Worm (Caenorhabditis elegans) whole organism, late embryonic: ENCODE data around the gene ZK757.1.

Experiments used
- C08G9.2 ChIP-seq: sonication (generic microtip); optimal IDR thresholded peaks from 2 replicates; lab custom pipeline; 2016; ENCODE audit warnings: mild to moderate bottlenecking, missing genetic modification characterization, moderate library complexity, missing compliant biosample characterization
- F13H6.1 ChIP-seq: sonication (generic microtip); optimal IDR thresholded peaks from 2 replicates; lab custom pipeline; 2016; ENCODE audit warnings: missing genetic modification characterization, missing compliant biosample characterization
- K09A11.1 ChIP-seq: sonication (generic microtip); optimal IDR thresholded peaks from 2 replicates; lab custom pipeline; 2017; ENCODE audit warnings: antibody characterized with exemption, mild to moderate bottlenecking, missing genetic modification characterization, missing compliant biosample characterization; ENCODE audit not compliant: insufficient read depth
- Y22D7AL.16 ChIP-seq: sonication (generic microtip); optimal IDR thresholded peaks from 2 replicates; lab custom pipeline; 2016; ENCODE audit warnings: missing genetic modification characterization, missing compliant biosample characterization
- ama-1 ChIP-seq: fragments of 150-350 bp; optimal IDR thresholded peaks from 2 replicates; lab custom pipeline; 2014
- ceh-2 ChIP-seq: sonication (generic microtip); optimal IDR thresholded peaks from 2 replicates; lab custom pipeline; 2016; ENCODE audit warnings: missing genotype, missing genetic modification characterization, missing compliant biosample characterization
- ceh-22 ChIP-seq: sonication (generic microtip); optimal IDR thresholded peaks from 2 replicates; lab custom pipeline; 2017; ENCODE audit warnings: missing biosample characterization, missing genetic modification characterization
- ceh-31 ChIP-seq: sonication (generic microtip); optimal IDR thresholded peaks from 2 replicates; lab custom pipeline; 2016; ENCODE audit warnings: missing genetic modification characterization, missing compliant biosample characterization
- ceh-34 ChIP-seq: sonication (generic microtip); optimal IDR thresholded peaks from 2 replicates; lab custom pipeline; 2016; ENCODE audit warnings: mild to moderate bottlenecking, missing genetic modification characterization, missing compliant biosample characterization
- ceh-45 ChIP-seq: fragments of 200-800 bp; sonication (Bioruptor generic); IDR thresholded peaks from 2 replicates; pipeline ENCODE4 v1.3.6; 2022; ENCODE audit warnings: missing genetic modification reagents, missing genetic modification characterization, missing compliant biosample characterization
- ceh-6 ChIP-seq: fragments of 200-800 bp; sonication (Bioruptor generic); optimal IDR thresholded peaks from 2 replicates; lab custom pipeline; 2018; ENCODE audit warnings: mild to moderate bottlenecking, missing genetic modification characterization, missing compliant biosample characterization
- ceh-9 ChIP-seq: sonication (generic microtip); optimal IDR thresholded peaks from 2 replicates; lab custom pipeline; 2016; ENCODE audit warnings: mild to moderate bottlenecking, missing genetic modification characterization, inconsistent platforms, missing compliant biosample characterization
- che-1 ChIP-seq: sonication (generic microtip); optimal IDR thresholded peaks from 2 replicates; lab custom pipeline; 2016; ENCODE audit warnings: mild to moderate bottlenecking, missing genetic modification characterization, missing compliant biosample characterization
- elt-4 ChIP-seq: sonication (generic microtip); optimal IDR thresholded peaks from 2 replicates; lab custom pipeline; 2016; ENCODE audit warnings: missing genetic modification characterization, missing compliant biosample characterization
- ets-4 ChIP-seq: sonication (generic microtip); optimal IDR thresholded peaks from 2 replicates; lab custom pipeline; 2016; ENCODE audit warnings: missing genetic modification characterization, missing compliant biosample characterization
- eyg-1 ChIP-seq: sonication (generic microtip); optimal IDR thresholded peaks from 2 replicates; lab custom pipeline; 2016; ENCODE audit warnings: missing genotype, missing genetic modification characterization, missing compliant biosample characterization
- fax-1 ChIP-seq: sonication (generic microtip); optimal IDR thresholded peaks from 2 replicates; lab custom pipeline; 2016; ENCODE audit warnings: missing genotype, missing genetic modification characterization, missing compliant biosample characterization
- fkh-10 ChIP-seq: fragments of 150-350 bp; optimal IDR thresholded peaks from 2 replicates; lab custom pipeline; 2014; ENCODE audit warnings: missing biosample characterization, missing genetic modification reagents, missing genetic modification characterization
- fkh-6 ChIP-seq: sonication (generic microtip); optimal IDR thresholded peaks from 2 replicates; lab custom pipeline; 2016; ENCODE audit warnings: missing genetic modification characterization, missing compliant biosample characterization
- hlh-13 ChIP-seq: fragments of 200-800 bp; sonication (Bioruptor generic); optimal IDR thresholded peaks from 2 replicates; lab custom pipeline; 2018; ENCODE audit warnings: mild to moderate bottlenecking, missing genetic modification characterization, missing compliant biosample characterization
- hlh-30 ChIP-seq: sonication (generic microtip); optimal IDR thresholded peaks from 2 replicates; lab custom pipeline; 2017; ENCODE audit warnings: antibody characterized with exemption, missing genetic modification characterization, missing compliant biosample characterization; ENCODE audit not compliant: insufficient read depth
- madf-2 ChIP-seq: sonication (generic microtip); optimal IDR thresholded peaks from 2 replicates; lab custom pipeline; 2017; ENCODE audit warnings: missing genetic modification characterization, missing compliant biosample characterization
- mec-3 ChIP-seq: sonication (generic microtip); optimal IDR thresholded peaks from 2 replicates; lab custom pipeline; 2016; ENCODE audit warnings: borderline replicate concordance, missing genetic modification characterization, missing compliant biosample characterization
- nhr-232 ChIP-seq: sonication (generic microtip); optimal IDR thresholded peaks from 2 replicates; lab custom pipeline; 2016; ENCODE audit warnings: missing genetic modification characterization, missing compliant biosample characterization
- npax-4 ChIP-seq: sonication (generic microtip); optimal IDR thresholded peaks from 2 replicates; lab custom pipeline; 2016; ENCODE audit warnings: missing genetic modification characterization, missing compliant biosample characterization
- odd-2 ChIP-seq: sonication (generic microtip); optimal IDR thresholded peaks from 2 replicates; lab custom pipeline; 2017; ENCODE audit warnings: antibody characterized with exemption, mild to moderate bottlenecking, missing genetic modification characterization, missing compliant biosample characterization
- pag-3 ChIP-seq: sonication (generic microtip); optimal IDR thresholded peaks from 2 replicates; lab custom pipeline; 2016; ENCODE audit warnings: missing compliant biosample characterization, missing genetic modification characterization, borderline replicate concordance
- pat-9 ChIP-seq: fragments of 200-800 bp; sonication (Bioruptor generic); optimal IDR thresholded peaks from 2 replicates; lab custom pipeline; 2018; ENCODE audit warnings: mild to moderate bottlenecking, missing genetic modification characterization, moderate library complexity, missing compliant biosample characterization
- pha-2 ChIP-seq: sonication (generic microtip); optimal IDR thresholded peaks from 2 replicates; lab custom pipeline; 2017; ENCODE audit warnings: mild to moderate bottlenecking, missing genetic modification characterization, missing compliant biosample characterization
- pha-4 ChIP-seq: fragments of 150-350 bp; optimal IDR thresholded peaks from 2 replicates; lab custom pipeline; 2018; ENCODE audit warnings: missing biosample characterization, missing genetic modification reagents, missing genetic modification characterization
- pqm-1 ChIP-seq: sonication (generic microtip); optimal IDR thresholded peaks from 2 replicates; lab custom pipeline; 2016; ENCODE audit warnings: missing genetic modification characterization, missing compliant biosample characterization
- ref-2 ChIP-seq: sonication (generic microtip); optimal IDR thresholded peaks from 2 replicates; lab custom pipeline; 2016; ENCODE audit warnings: missing genetic modification characterization, missing compliant biosample characterization
- rnt-1 ChIP-seq: sonication (generic microtip); optimal IDR thresholded peaks from 2 replicates; lab custom pipeline; 2016; ENCODE audit warnings: missing genetic modification characterization, missing compliant biosample characterization
- sdc-2 ChIP-seq: sonication (generic microtip); optimal IDR thresholded peaks from 2 replicates; lab custom pipeline; 2016; ENCODE audit warnings: missing genotype, missing genetic modification characterization, missing compliant biosample characterization
- sox-4 ChIP-seq: sonication (generic microtip); optimal IDR thresholded peaks from 2 replicates; lab custom pipeline; 2017; ENCODE audit warnings: mild to moderate bottlenecking, missing genetic modification characterization, inconsistent platforms, missing compliant biosample characterization
- syd-9 ChIP-seq: sonication (generic microtip); optimal IDR thresholded peaks from 2 replicates; lab custom pipeline; 2016; ENCODE audit warnings: mild to moderate bottlenecking, missing genetic modification characterization, moderate library complexity, missing compliant biosample characterization
- tbx-2 ChIP-seq: sonication (generic microtip); optimal IDR thresholded peaks from 2 replicates; lab custom pipeline; 2016; ENCODE audit warnings: missing genetic modification characterization, missing compliant biosample characterization
- tbx-7 ChIP-seq: sonication (generic microtip); optimal IDR thresholded peaks from 2 replicates; lab custom pipeline; 2016; ENCODE audit warnings: missing genotype, missing genetic modification characterization, missing compliant biosample characterization
- ttx-3 ChIP-seq: sonication (generic microtip); optimal IDR thresholded peaks from 2 replicates; lab custom pipeline; 2016; ENCODE audit warnings: missing genetic modification reagents, missing genetic modification characterization, missing compliant biosample characterization
- unc-3 ChIP-seq, 2 experiments: fragments of 200-800 bp in 1 of 2; sonication (Bioruptor generic) in 1 of 2; sonication (generic microtip) in 1 of 2; conservative IDR thresholded peaks in 1 of 2; optimal IDR thresholded peaks in 1 of 2; 2 replicates each; pipeline versions ENCODE4 v1.3.6 to Lab custom; 2016 to 2022; ENCODE audit warnings: missing compliant biosample characterization in 2 of 2, missing genetic modification characterization in 2 of 2, missing genetic modification reagents in 1 of 2
- unc-42 ChIP-seq: sonication (generic microtip); optimal IDR thresholded peaks from 2 replicates; lab custom pipeline; 2016; ENCODE audit warnings: missing genotype, missing genetic modification characterization, missing compliant biosample characterization
- unc-55 ChIP-seq: sonication (generic microtip); optimal IDR thresholded peaks from 2 replicates; lab custom pipeline; 2017; ENCODE audit warnings: missing biosample characterization, missing genetic modification reagents, missing genetic modification characterization
- zip-5 ChIP-seq: sonication (generic microtip); optimal IDR thresholded peaks from 2 replicates; lab custom pipeline; 2016; ENCODE audit warnings: missing genetic modification characterization, missing compliant biosample characterization
- ztf-16 ChIP-seq: sonication (generic microtip); optimal IDR thresholded peaks from 2 replicates; lab custom pipeline; 2017; ENCODE audit warnings: missing genetic modification characterization, missing compliant biosample characterization

Gene ZK757.1

ce11 chrIII:9867352-9867751 lies 3.6 kb downstream of the ZK757.1 start:
- TF ChIP-seq F13H6.1 (tag; lab: Kevin White, UChicago) (no peak), sox-4 (tag; lab: Kevin White, UChicago) (no peak), rnt-1 (tag; lab: Kevin White, UChicago) (no peak), npax-4 (tag; lab: Kevin White, UChicago) (no peak), unc-42 (peak; percentile 94)

DNA sequence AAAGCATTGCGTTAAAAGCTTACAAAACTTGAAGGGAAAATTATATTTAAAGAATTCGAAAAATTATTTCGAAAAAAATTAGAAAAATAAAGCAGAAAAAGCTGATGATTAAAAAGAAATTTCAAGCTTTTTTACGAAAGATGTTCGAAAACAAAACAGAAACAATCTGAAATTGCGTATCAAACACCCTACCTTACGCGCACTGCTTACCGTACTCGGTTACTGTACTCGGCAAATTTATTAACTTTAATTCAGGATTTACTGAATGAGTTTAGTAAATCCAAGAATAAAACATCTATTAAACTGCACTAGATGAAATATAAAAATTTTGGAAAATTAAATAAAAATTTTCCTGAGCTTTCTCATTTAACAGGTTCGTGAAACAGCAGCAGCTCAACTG lies 8.5 kb downstream of the ZK757.1 start:
- no peak for TF ChIP-seq Y22D7AL.16 (tag; lab: Kevin White, UChicago)
- no peak for TF ChIP-seq ttx-3 (tag; lab: Kevin White, UChicago)
- no peak for TF ChIP-seq eyg-1 (tag; lab: Kevin White, UChicago)
- no peak for TF ChIP-seq ceh-2 (tag; lab: Kevin White, UChicago)
- no peak for TF ChIP-seq ceh-22 (tag; lab: Kevin White, UChicago)
- TF ChIP-seq pag-3 (tag; lab: Kevin White, UChicago) = no peak
- no peak for TF ChIP-seq K09A11.1 (tag; lab: Kevin White, UChicago)
- no peak for TF ChIP-seq nhr-232 (tag; lab: Kevin White, UChicago)
- no peak for TF ChIP-seq tbx-7 (tag; lab: Kevin White, UChicago)
- TF ChIP-seq sox-4 (tag; lab: Kevin White, UChicago) = no peak
- TF ChIP-seq sdc-2 (tag; lab: Kevin White, UChicago) = no peak
- no peak for TF ChIP-seq hlh-13
- TF ChIP-seq ztf-16 = no peak

DNA sequence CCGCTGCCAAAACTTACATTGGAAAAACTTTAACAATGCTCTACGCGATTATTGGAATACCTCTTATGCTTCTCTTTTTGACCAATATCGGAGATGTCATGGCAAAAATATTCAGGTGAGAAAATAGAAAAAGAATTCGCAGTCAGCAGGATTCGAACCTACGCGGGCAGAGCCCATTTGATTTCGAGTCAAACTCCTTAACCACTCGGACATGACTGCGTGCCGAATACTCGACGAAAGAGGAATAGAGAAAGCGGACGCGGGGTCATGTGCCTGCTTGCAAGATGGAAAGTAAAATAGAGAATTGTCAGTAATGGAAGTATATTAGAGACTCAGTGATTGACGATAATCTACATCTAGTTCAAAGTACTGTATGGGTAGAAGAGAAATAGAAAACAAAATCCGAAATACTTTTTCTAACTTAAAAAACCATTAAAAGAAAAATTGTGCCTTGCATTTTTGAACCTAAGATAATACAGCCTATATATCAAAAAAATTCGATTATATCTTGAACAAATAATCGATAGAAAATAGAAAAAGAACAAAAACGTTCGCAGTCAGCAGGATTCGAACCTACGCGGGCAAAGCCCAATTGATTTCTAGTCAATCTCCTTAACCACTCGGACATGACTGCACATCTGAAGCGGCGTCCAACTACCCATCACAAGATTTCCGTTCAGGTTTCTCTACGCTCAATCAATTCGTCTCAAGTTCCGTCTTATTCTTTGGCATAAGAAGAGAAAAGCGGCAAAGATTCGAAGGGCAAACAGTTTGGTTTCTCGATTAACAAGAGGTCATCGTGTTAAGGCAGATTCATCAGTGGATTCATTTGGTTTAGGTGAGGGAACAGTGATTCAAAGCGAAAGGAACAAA lies 9.2 kb downstream of the ZK757.1 start:
- peak; percentile 70 for TF ChIP-seq F13H6.1 (tag; lab: Kevin White, UChicago)
- peak; percentile 84 for TF ChIP-seq madf-2 (tag; lab: Kevin White, UChicago)
- TF ChIP-seq ceh-45 (GFP tag; lab: Robert Waterston, UW) = peak; percentile 75
- no peak for TF ChIP-seq pha-4 (tag; lab: Kevin White, UChicago)
- peak; percentile 86 for TF ChIP-seq syd-9
- no peak for TF ChIP-seq fkh-10 (GFP tag; lab: Kevin White, UChicago)
- TF ChIP-seq ceh-31 (tag; lab: Kevin White, UChicago) = peak; percentile 73
- TF ChIP-seq ceh-34 = peak; percentile 74
- no peak for TF ChIP-seq mec-3 (tag; lab: Kevin White, UChicago)
- TF ChIP-seq ref-2 (tag; lab: Kevin White, UChicago) = peak; percentile 80
- peak; percentile 42 for TF ChIP-seq npax-4 (tag; lab: Kevin White, UChicago)
- TF ChIP-seq unc-55 = no peak
- TF ChIP-seq fax-1 (tag; lab: Kevin White, UChicago) = peak; percentile 72
- peak; percentile 68 for TF ChIP-seq K09A11.1 (tag; lab: Kevin White, UChicago)
- TF ChIP-seq sox-4 (tag; lab: Kevin White, UChicago) = peak; percentile 86
- peak; percentile 86 for TF ChIP-seq pha-2 (tag; lab: Kevin White, UChicago)
- peak; percentile 72 for TF ChIP-seq eyg-1 (tag; lab: Kevin White, UChicago)
- no peak for TF ChIP-seq ama-1 (lab: Kevin White, UChicago)
- peak; percentile 82 for TF ChIP-seq pat-9 (tag; lab: Kevin White, UChicago)
- peak; percentile 63 for TF ChIP-seq odd-2
- TF ChIP-seq sdc-2 (tag; lab: Kevin White, UChicago) = peak; percentile 68
- peak; percentile 82 for TF ChIP-seq ceh-6
- TF ChIP-seq hlh-30 (tag; lab: Kevin White, UChicago) = peak; percentile 74
- peak; percentile 72 for TF ChIP-seq zip-5
- TF ChIP-seq ceh-22 (tag; lab: Kevin White, UChicago) = no peak
- TF ChIP-seq ztf-16 = peak; percentile 85
- TF ChIP-seq fkh-6 (tag; lab: Kevin White, UChicago) = peak; percentile 76
- peak; percentile 81 for TF ChIP-seq unc-3 (GFP tag; conservative IDR thresholded peaks at IDR 0.05; lab: Robert Waterston, UW)
- TF ChIP-seq unc-3 (tag; optimal IDR thresholded peaks at IDR 0.05; lab: Kevin White, UChicago) = peak; percentile 82
- peak; percentile 85 for TF ChIP-seq nhr-232 (tag; lab: Kevin White, UChicago)
- peak; percentile 74 for TF ChIP-seq Y22D7AL.16 (tag; lab: Kevin White, UChicago)
- TF ChIP-seq ceh-9 (tag; lab: Kevin White, UChicago) = peak; percentile 70
- TF ChIP-seq tbx-2 (tag; lab: Kevin White, UChicago) = peak; percentile 74
- no peak for TF ChIP-seq elt-4 (tag; lab: Kevin White, UChicago)
- peak; percentile 88 for TF ChIP-seq che-1
- TF ChIP-seq ets-4 (tag; lab: Kevin White, UChicago) = no peak
- TF ChIP-seq C08G9.2 (tag; lab: Kevin White, UChicago) = peak; percentile 63
- TF ChIP-seq ttx-3 (tag; lab: Kevin White, UChicago) = peak; percentile 84
- TF ChIP-seq pqm-1 (tag; lab: Kevin White, UChicago) = peak; percentile 32
